Worm (Caenorhabditis elegans): ENCODE results near the gene arp-6.

DNA sequence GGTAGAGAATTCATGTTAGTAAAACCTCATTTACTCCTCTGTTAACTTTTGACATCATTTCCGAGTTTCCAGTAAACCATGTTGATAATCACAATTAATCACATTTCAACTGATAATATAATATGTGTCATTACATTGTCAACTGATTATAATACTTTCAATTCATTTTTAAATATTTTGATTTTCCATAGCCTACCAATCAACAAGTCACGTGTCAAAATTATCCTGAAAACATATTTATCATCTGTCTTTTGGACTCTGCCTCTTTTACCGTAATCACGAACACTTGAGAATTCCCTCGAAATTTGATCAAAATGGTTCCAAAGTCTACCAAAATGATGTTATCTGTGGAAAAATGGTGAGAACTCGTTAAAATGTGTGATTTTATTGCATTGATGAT is 36.9 kb upstream of the arp-6 start:
- no peak for TF ChIP-seq dpl-1 (GFP tag; optimal IDR thresholded peaks at IDR 0.05)
- TF ChIP-seq ama-1 (optimal IDR thresholded peaks at IDR 0.05) = no peak
- no peak for TF ChIP-seq mdl-1 (tag; optimal IDR thresholded peaks at IDR 0.05)
- TF ChIP-seq ces-1 (GFP tag; optimal IDR thresholded peaks at IDR 0.05) = no peak
- no peak for TF ChIP-seq nhr-237 (tag; optimal IDR thresholded peaks at IDR 0.05)
- TF ChIP-seq alr-1 (tag; optimal IDR thresholded peaks at IDR 0.05; ENCODE audit: borderline replicate concordance) = no peak

Data from whole organism, L1 larva.